Worm (Caenorhabditis elegans) whole organism, midembryonic: ENCODE data around the gene erfa-3.

Experiments used
- T22C8.4 ChIP-seq: fragments of 200-800 bp; sonication (Bioruptor generic); IDR thresholded peaks from 2 replicates; pipeline ENCODE4 v1.3.6; 2022; ENCODE audit warnings: missing genetic modification characterization, missing compliant biosample characterization
- cog-1 ChIP-seq: sonication (generic microtip); optimal IDR thresholded peaks from 2 replicates; lab custom pipeline; 2016; ENCODE audit warnings: missing genetic modification characterization, missing compliant biosample characterization
- flt-1 ChIP-seq: fragments of 200-800 bp; sonication (Bioruptor generic); IDR thresholded peaks from 2 replicates; pipeline ENCODE4 v1.3.6; 2022; ENCODE audit warnings: missing genetic modification characterization, missing compliant biosample characterization
- klf-2 ChIP-seq: fragments of 200-800 bp; sonication (Bioruptor generic); conservative IDR thresholded peaks from 2 replicates; pipeline ENCODE4 v1.3.6; 2022; ENCODE audit warnings: missing genetic modification reagents, missing genetic modification characterization, missing compliant biosample characterization
- med-1 ChIP-seq: sonication (generic microtip); optimal IDR thresholded peaks from 2 replicates; lab custom pipeline; 2017; ENCODE audit warnings: missing genetic modification characterization, mild to moderate bottlenecking, missing compliant biosample characterization, antibody characterized with exemption, missing genetic modification reagents; ENCODE audit not compliant: insufficient read depth
- ref-1 ChIP-seq: fragments of 200-800 bp; sonication (Bioruptor generic); conservative IDR thresholded peaks from 2 replicates; pipeline ENCODE4 v1.3.6; 2022; ENCODE audit warnings: missing genetic modification reagents, missing genetic modification characterization, missing compliant biosample characterization
- tab-1 ChIP-seq: fragments of 200-800 bp; sonication (Bioruptor generic); IDR thresholded peaks from 2 replicates; pipeline ENCODE4 v1.3.6; 2022; ENCODE audit warnings: missing genetic modification characterization, missing compliant biosample characterization
- ztf-23 ChIP-seq: fragments of 200-800 bp; sonication (Bioruptor generic); IDR thresholded peaks from 2 replicates; pipeline ENCODE4 v1.3.6; 2022; ENCODE audit warnings: missing genetic modification reagents, missing genetic modification characterization, missing compliant biosample characterization
- ztf-29 ChIP-seq: fragments of 200-800 bp; sonication (Bioruptor generic); IDR thresholded peaks from 2 replicates; pipeline ENCODE4 v1.3.6; 2022; ENCODE audit warnings: missing genetic modification reagents, missing genetic modification characterization, missing compliant biosample characterization

The erfa-3 gene

ce11 chrV:11113041-11113574 lies at the start of gene erfa-3:
TSS of gene erfa-3 (minus strand) at chrV:11113091.
- peak; percentile 88 for TF ChIP-seq ztf-23 (GFP tag; lab: Robert Waterston, UW)
- peak; percentile 72; the same call in 1 of the 2 replicates for TF ChIP-seq ztf-29 (GFP tag; lab: Robert Waterston, UW)
- TF ChIP-seq ref-1, result 0 out of 2 replicates have a peak, but pooled peaks have one; percentile 14
- peak; percentile 40; the same call in 1 of the 2 replicates for TF ChIP-seq klf-2
- peak; percentile 58 for TF ChIP-seq cog-1 (tag; lab: Kevin White, UChicago)
- peak; percentile 91 for TF ChIP-seq med-1 (GFP tag; lab: Kevin White, UChicago)
- TF ChIP-seq tab-1 (GFP tag; lab: Robert Waterston, UW), result no peak; the same call in 1 of the 2 replicates
- TF ChIP-seq flt-1 (GFP tag; lab: Robert Waterston, UW), result no peak; the same call in none of the 2 replicates
- TF ChIP-seq T22C8.4 (GFP tag; lab: Robert Waterston, UW), result peak; percentile 66

- no peak for TF ChIP-seq ztf-23 (GFP tag; lab: Robert Waterston, UW)
- no peak for TF ChIP-seq flt-1 (GFP tag; lab: Robert Waterston, UW)
Measured at ce11 chrV:11161791-11162190, 48.9 kb upstream of the erfa-3 start, which contains the start of gene srg-41. TSS of gene srg-41 (minus strand) at chrV:11161891.

- TF ChIP-seq T22C8.4 (GFP tag; lab: Robert Waterston, UW) (no peak), cog-1 (tag; lab: Kevin White, UChicago) (no peak), ref-1 (no peak), klf-2 (no peak), ztf-23 (GFP tag; lab: Robert Waterston, UW) (no peak), med-1 (GFP tag; lab: Kevin White, UChicago) (no peak), flt-1 (GFP tag; lab: Robert Waterston, UW) (no peak), ztf-29 (GFP tag; lab: Robert Waterston, UW) (no peak), tab-1 (GFP tag; lab: Robert Waterston, UW) (no peak)
Measured at ce11 chrV:11157947-11158346, 45.1 kb upstream of the erfa-3 start, which contains the start of gene srg-42. TSS of gene srg-42 (minus strand) at chrV:11158047.

ce11 chrV:11156589-11156988 lies 43.7 kb upstream of the erfa-3 start:
- TF ChIP-seq med-1 (GFP tag; lab: Kevin White, UChicago) (no peak), T22C8.4 (GFP tag; lab: Robert Waterston, UW) (no peak), cog-1 (tag; lab: Kevin White, UChicago) (no peak), klf-2 (no peak), tab-1 (GFP tag; lab: Robert Waterston, UW) (no peak), flt-1 (GFP tag; lab: Robert Waterston, UW) (no peak), ztf-29 (GFP tag; lab: Robert Waterston, UW) (no peak), ztf-23 (GFP tag; lab: Robert Waterston, UW) (no peak), ref-1 (no peak)

ce11 chrV:11155553-11155952 lies 42.7 kb upstream of the erfa-3 start, which contains the start of gene srg-38:
TSS of gene srg-38 (minus strand) at chrV:11155653.
- TF ChIP-seq flt-1 (GFP tag; lab: Robert Waterston, UW) (no peak), klf-2 (no peak), ztf-23 (GFP tag; lab: Robert Waterston, UW) (no peak), tab-1 (GFP tag; lab: Robert Waterston, UW) (no peak), ref-1 (no peak), T22C8.4 (GFP tag; lab: Robert Waterston, UW) (no peak), ztf-29 (GFP tag; lab: Robert Waterston, UW) (no peak), cog-1 (tag; lab: Kevin White, UChicago) (no peak), med-1 (GFP tag; lab: Kevin White, UChicago) (no peak)

- TF ChIP-seq ztf-23 (GFP tag; lab: Robert Waterston, UW) (no peak), cog-1 (tag; lab: Kevin White, UChicago) (no peak), klf-2 (no peak), T22C8.4 (GFP tag; lab: Robert Waterston, UW) (no peak), ztf-29 (GFP tag; lab: Robert Waterston, UW) (no peak), ref-1 (no peak), med-1 (GFP tag; lab: Kevin White, UChicago) (no peak), tab-1 (GFP tag; lab: Robert Waterston, UW) (no peak), flt-1 (GFP tag; lab: Robert Waterston, UW) (no peak)
Measured at ce11 chrV:11152333-11152732, 39.4 kb upstream of the erfa-3 start, which contains the start of gene srg-39. TSS of gene srg-39 (minus strand) at chrV:11152433.

ce11 chrV:11149405-11149804 lies 36.5 kb upstream of the erfa-3 start, which contains the start of gene T19C4.1:
TSS of gene T19C4.1 (plus strand) at chrV:11149705.
- TF ChIP-seq klf-2 (no peak), T22C8.4 (GFP tag; lab: Robert Waterston, UW) (no peak), ztf-23 (GFP tag; lab: Robert Waterston, UW) (no peak), cog-1 (tag; lab: Kevin White, UChicago) (no peak), ztf-29 (GFP tag; lab: Robert Waterston, UW) (no peak), tab-1 (GFP tag; lab: Robert Waterston, UW) (no peak), med-1 (GFP tag; lab: Kevin White, UChicago) (no peak), ref-1 (no peak), flt-1 (GFP tag; lab: Robert Waterston, UW) (no peak)

- TF ChIP-seq klf-2, result no peak
- TF ChIP-seq ref-1, result no peak
- no peak for TF ChIP-seq flt-1 (GFP tag; lab: Robert Waterston, UW)
- no peak for TF ChIP-seq cog-1 (tag; lab: Kevin White, UChicago)
- no peak for TF ChIP-seq med-1 (GFP tag; lab: Kevin White, UChicago)
- TF ChIP-seq tab-1 (GFP tag; lab: Robert Waterston, UW), result no peak
- TF ChIP-seq T22C8.4 (GFP tag; lab: Robert Waterston, UW), result no peak
- TF ChIP-seq ztf-23 (GFP tag; lab: Robert Waterston, UW), result no peak
- no peak for TF ChIP-seq ztf-29 (GFP tag; lab: Robert Waterston, UW)
Measured at ce11 chrV:11148971-11149370, 36.1 kb upstream of the erfa-3 start.

ce11 chrV:11147780-11148144 lies 34.9 kb upstream of the erfa-3 start:
- TF ChIP-seq ztf-23 (GFP tag; lab: Robert Waterston, UW) (no peak), flt-1 (GFP tag; lab: Robert Waterston, UW) (no peak), cog-1 (tag; lab: Kevin White, UChicago) (no peak), klf-2 (no peak), ref-1 (no peak), T22C8.4 (GFP tag; lab: Robert Waterston, UW) (no peak), ztf-29 (GFP tag; lab: Robert Waterston, UW) (no peak), tab-1 (GFP tag; lab: Robert Waterston, UW) (no peak), med-1 (GFP tag; lab: Kevin White, UChicago) (no peak)
